Fruit fly (Drosophila melanogaster) whole organism, prepupa: Measurements from ENCODE around the gene Esp.

Experiments used
- Blimp-1 ChIP-seq: fragments of 200-800 bp; sonication (Bioruptor generic); optimal IDR thresholded peaks from 3 replicates; lab custom pipeline; 2017; ENCODE audit warnings: missing biosample characterization, missing genetic modification characterization, mild to moderate bottlenecking, moderate library complexity, missing genetic modification reagents
- CG10631 ChIP-seq: fragments of 200-800 bp; sonication (Bioruptor generic); optimal IDR thresholded peaks from 2 replicates; lab custom pipeline; 2016; ENCODE audit warnings: missing biosample characterization, missing genetic modification characterization
- CG15336 ChIP-seq: fragments of 200-800 bp; sonication (Bioruptor generic); IDR thresholded peaks from 2 replicates; pipeline ENCODE4 v1.3.6; 2022; ENCODE audit warnings: missing biosample characterization, missing genetic modification characterization
- CG1621 ChIP-seq: fragments of 200-800 bp; sonication (Bioruptor generic); optimal IDR thresholded peaks from 3 replicates; lab custom pipeline; 2018; ENCODE audit warnings: missing biosample characterization, mild to moderate bottlenecking, missing genetic modification characterization
- CG3032 ChIP-seq: fragments of 200-800 bp; optimal IDR thresholded peaks from 2 replicates; lab custom pipeline; 2019; ENCODE audit warnings: missing biosample characterization, mild to moderate bottlenecking, missing genetic modification characterization, moderate library complexity
- CG32006 ChIP-seq: fragments of 200-800 bp; sonication (Bioruptor generic); optimal IDR thresholded peaks from 3 replicates; lab custom pipeline; 2017; ENCODE audit warnings: missing biosample characterization, mild to moderate bottlenecking, missing genetic modification characterization
- CG34406 ChIP-seq: fragments of 200-800 bp; sonication (Bioruptor generic); optimal IDR thresholded peaks from 3 replicates; lab custom pipeline; 2016; ENCODE audit warnings: missing biosample characterization, missing genetic modification characterization
- CG3919 ChIP-seq: fragments of 200-800 bp; sonication (Bioruptor generic); optimal IDR thresholded peaks from 3 replicates; lab custom pipeline; 2016; ENCODE audit warnings: missing biosample characterization, missing genetic modification characterization
- CG4318 ChIP-seq: fragments of 200-800 bp; sonication (Bioruptor generic); optimal IDR thresholded peaks from 3 replicates; lab custom pipeline; 2017; ENCODE audit warnings: missing biosample characterization, mild to moderate bottlenecking, missing genetic modification characterization
- CG6792 ChIP-seq: fragments of 200-800 bp; sonication (Bioruptor generic); optimal IDR thresholded peaks from 3 replicates; lab custom pipeline; 2016; ENCODE audit warnings: missing biosample characterization, missing genetic modification characterization
- CG6854 ChIP-seq: fragments of 200-800 bp; sonication (Bioruptor generic); optimal IDR thresholded peaks from 2 replicates; lab custom pipeline; 2017; ENCODE audit warnings: missing biosample characterization, mild to moderate bottlenecking, missing genetic modification characterization
- CG7368 ChIP-seq: fragments of 200-800 bp; sonication (Bioruptor generic); optimal IDR thresholded peaks from 3 replicates; lab custom pipeline; 2016; ENCODE audit warnings: missing biosample characterization, missing genetic modification characterization
- CG8119 ChIP-seq: fragments of 200-800 bp; sonication (Bioruptor generic); IDR thresholded peaks from 3 replicates; pipeline ENCODE4 v1.3.6; 2022; ENCODE audit warnings: missing biosample characterization, missing genetic modification characterization
- CG8319 ChIP-seq: fragments of 200-800 bp; sonication (Bioruptor generic); optimal IDR thresholded peaks from 3 replicates; lab custom pipeline; 2016; ENCODE audit warnings: missing biosample characterization, missing genetic modification characterization
- CG8632 ChIP-seq: fragments of 200-800 bp; sonication (Bioruptor generic); optimal IDR thresholded peaks from 3 replicates; lab custom pipeline; 2016; ENCODE audit warnings: missing biosample characterization, missing genetic modification characterization
- Eip75B ChIP-seq: fragments of 200-800 bp; sonication (Bioruptor generic); optimal IDR thresholded peaks from 3 replicates; lab custom pipeline; 2016; ENCODE audit warnings: missing biosample characterization, missing genetic modification characterization
- Eip78C ChIP-seq: fragments of 200-800 bp; sonication (Bioruptor generic); peaks from one replicate; lab custom pipeline; 2016; ENCODE audit warnings: missing biosample characterization, missing genetic modification characterization
- Ets21C ChIP-seq: fragments of 200-800 bp; sonication (Bioruptor generic); optimal IDR thresholded peaks from 3 replicates; lab custom pipeline; 2016; ENCODE audit warnings: missing biosample characterization, missing genetic modification characterization
- Ets96B ChIP-seq: fragments of 200-800 bp; optimal IDR thresholded peaks from 2 replicates; lab custom pipeline; 2019; ENCODE audit warnings: missing biosample characterization, mild to moderate bottlenecking, missing genetic modification characterization, moderate library complexity
- Met ChIP-seq: fragments of 200-800 bp; sonication (Bioruptor generic); optimal IDR thresholded peaks from 3 replicates; lab custom pipeline; 2016; ENCODE audit warnings: missing biosample characterization, missing genetic modification characterization
- OdsH ChIP-seq: fragments of 200-800 bp; sonication (Bioruptor generic); optimal IDR thresholded peaks from 3 replicates; lab custom pipeline; 2016; ENCODE audit warnings: missing biosample characterization, missing genetic modification characterization
- Smox ChIP-seq: fragments of 200-800 bp; sonication (Bioruptor generic); optimal IDR thresholded peaks from 3 replicates; lab custom pipeline; 2016; ENCODE audit warnings: missing biosample characterization, missing genetic modification characterization
- Sox102F ChIP-seq: fragments of 200-800 bp; sonication (Bioruptor generic); optimal IDR thresholded peaks from 2 replicates; lab custom pipeline; 2016; ENCODE audit warnings: missing biosample characterization, mild to moderate bottlenecking, missing genetic modification characterization
- Sox14 ChIP-seq: fragments of 200-800 bp; sonication (Bioruptor generic); optimal IDR thresholded peaks from 3 replicates; lab custom pipeline; 2016; ENCODE audit warnings: missing biosample characterization, missing genetic modification characterization
- Sox15 ChIP-seq: fragments of 200-800 bp; sonication (Bioruptor generic); optimal IDR thresholded peaks from 3 replicates; lab custom pipeline; 2016; ENCODE audit warnings: missing biosample characterization, missing genetic modification characterization
- achi ChIP-seq: fragments of 200-800 bp; sonication (Bioruptor generic); optimal IDR thresholded peaks from 3 replicates; lab custom pipeline; 2016; ENCODE audit warnings: missing biosample characterization, missing genetic modification characterization
- dac ChIP-seq: fragments of 200-800 bp; sonication (Bioruptor generic); optimal IDR thresholded peaks from 2 replicates; lab custom pipeline; 2017; ENCODE audit warnings: missing biosample characterization, mild to moderate bottlenecking, missing genetic modification characterization
- dsx ChIP-seq: fragments of 200-800 bp; optimal IDR thresholded peaks from 3 replicates; lab custom pipeline; 2019; ENCODE audit warnings: missing biosample characterization, mild to moderate bottlenecking, missing genetic modification characterization, moderate library complexity; ENCODE audit not compliant: poor library complexity, severe bottlenecking
- fd59A ChIP-seq: fragments of 200-800 bp; sonication (Bioruptor generic); optimal IDR thresholded peaks from 2 replicates; lab custom pipeline; 2017; ENCODE audit warnings: missing biosample characterization, mild to moderate bottlenecking, missing genetic modification characterization, missing genetic modification reagents
- fkh ChIP-seq: fragments of 200-800 bp; sonication (Bioruptor generic); optimal IDR thresholded peaks from 3 replicates; lab custom pipeline; 2017; ENCODE audit warnings: missing biosample characterization, mild to moderate bottlenecking, missing genetic modification characterization, moderate library complexity
- lz ChIP-seq: fragments of 200-800 bp; sonication (Bioruptor generic); optimal IDR thresholded peaks from 3 replicates; lab custom pipeline; 2016; ENCODE audit warnings: missing biosample characterization, missing genetic modification characterization
- salr ChIP-seq, 2 experiments: fragments of 200-800 bp; sonication (Bioruptor generic); optimal IDR thresholded peaks; 3 replicates each; lab custom pipeline; 2016 to 2018; ENCODE audit warnings: missing biosample characterization in 2 of 2, missing genetic modification characterization in 2 of 2, mild to moderate bottlenecking in 1 of 2
- svp ChIP-seq: fragments of 200-800 bp; sonication (Bioruptor generic); peaks from one replicate; lab custom pipeline; 2016; ENCODE audit warnings: missing biosample characterization, missing genetic modification characterization
- topi ChIP-seq: fragments of 200-800 bp; sonication (Bioruptor generic); optimal IDR thresholded peaks from 3 replicates; lab custom pipeline; 2016; ENCODE audit warnings: missing biosample characterization, missing genetic modification characterization
- vri ChIP-seq: fragments of 200-800 bp; sonication (Bioruptor generic); optimal IDR thresholded peaks from 3 replicates; lab custom pipeline; 2016; ENCODE audit warnings: missing biosample characterization, mild to moderate bottlenecking, missing genetic modification characterization

Esp gene

dm6 chr3R:24886470-24886869 lies 44.7 kb downstream of the Esp start (continued):
- TF ChIP-seq CG1621, result no peak
- TF ChIP-seq CG32006, result peak; percentile 78
- TF ChIP-seq CG8119 (GFP tag; lab: Robert Waterston, UW), result peak; percentile 41; the same call in 2 of the 3 replicates
- peak; percentile 68 for TF ChIP-seq CG15336 (GFP tag; lab: Robert Waterston, UW)
- peak; percentile 2 for TF ChIP-seq CG8632 (GFP tag; lab: Kevin White, UChicago)
- TF ChIP-seq CG7368 (GFP tag; lab: Kevin White, UChicago), result peak; percentile 25
- TF ChIP-seq Eip75B (GFP tag; lab: Kevin White, UChicago), result peak; percentile 34
- no peak for TF ChIP-seq lz (GFP tag; lab: Kevin White, UChicago)
- peak; percentile 20 for TF ChIP-seq svp
- peak; percentile 44 for TF ChIP-seq OdsH (GFP tag; lab: Kevin White, UChicago)
- TF ChIP-seq Blimp-1 (GFP tag; lab: Kevin White, UChicago), result peak; percentile 5
- no peak for TF ChIP-seq CG3032
- TF ChIP-seq salr (GFP tag; optimal IDR thresholded peaks at IDR 0.05; lab: Kevin White, UChicago), result peak in 1 of 2 experiments; percentile 16
- peak; percentile 22 for TF ChIP-seq CG6792 (GFP tag; lab: Kevin White, UChicago)
- no peak for TF ChIP-seq topi (GFP tag; lab: Kevin White, UChicago)
- peak; percentile 46 for TF ChIP-seq CG3919
- TF ChIP-seq, all 60 proteins: peak for 28

dm6 chr3R:24888418-24888817 lies 46.7 kb downstream of the Esp start:
- TF ChIP-seq fd59A (GFP tag; lab: Kevin White, UChicago), result no peak
- TF ChIP-seq CG1621, result no peak
- no peak for TF ChIP-seq CG10631 (GFP tag; lab: Kevin White, UChicago)
- TF ChIP-seq Blimp-1 (GFP tag; lab: Kevin White, UChicago), result peak; percentile 51
- no peak for TF ChIP-seq lz (GFP tag; lab: Kevin White, UChicago)

DNA sequence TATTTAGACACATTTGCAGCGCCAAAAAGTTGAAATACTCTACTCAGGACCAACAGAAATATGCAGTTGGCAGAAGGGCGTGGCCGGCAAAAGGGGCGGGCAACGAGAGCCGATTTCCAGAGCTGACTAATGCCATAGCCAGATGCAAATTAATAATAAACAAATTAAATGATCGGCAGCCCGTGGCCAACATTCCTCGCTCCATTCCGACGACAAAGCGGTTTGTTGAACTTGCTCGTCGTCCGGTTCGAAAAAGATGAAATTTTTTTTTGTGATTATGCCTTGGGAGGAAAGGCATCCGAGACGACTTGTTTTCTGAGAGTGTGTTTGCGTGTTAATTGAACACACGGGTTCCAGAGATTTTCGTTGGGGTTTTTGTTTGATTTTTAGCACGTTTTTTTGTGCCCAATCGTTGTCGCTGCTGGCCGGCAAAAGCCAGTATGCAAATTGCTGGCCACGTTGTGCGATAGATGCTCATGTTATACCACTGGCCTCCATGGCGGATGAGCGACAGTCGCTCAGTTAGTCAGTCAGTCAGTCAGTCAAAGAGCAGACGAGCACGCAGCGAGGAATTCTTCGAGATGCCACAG lies 47.7 kb downstream of the Esp start:
- TF ChIP-seq CG6854 (peak; percentile 25), Sox15 (GFP tag; lab: Kevin White, UChicago) (no peak), fkh (peak; percentile 30), Eip78C (GFP tag; lab: Kevin White, UChicago) (peak; percentile 41), Sox14 (GFP tag; lab: Kevin White, UChicago) (no peak)

- no peak for TF ChIP-seq CG34406
- TF ChIP-seq CG15336 (GFP tag; lab: Robert Waterston, UW), result no peak
- TF ChIP-seq topi (GFP tag; lab: Kevin White, UChicago), result no peak
- no peak for TF ChIP-seq Ets96B (tag; lab: Kevin White, UChicago)
- TF ChIP-seq dsx (GFP tag; lab: Kevin White, UChicago), result no peak
- TF ChIP-seq vri (GFP tag; lab: Kevin White, UChicago), result no peak
- TF ChIP-seq Sox102F, result no peak
- TF ChIP-seq Ets21C (GFP tag; lab: Kevin White, UChicago), result no peak
- no peak for TF ChIP-seq Met (GFP tag; lab: Kevin White, UChicago)
- no peak for TF ChIP-seq CG8319 (GFP tag; lab: Kevin White, UChicago)
- TF ChIP-seq dac (GFP tag; lab: Kevin White, UChicago), result no peak
- TF ChIP-seq Smox (GFP tag; lab: Kevin White, UChicago), result no peak
- TF ChIP-seq achi, result no peak
- no peak for TF ChIP-seq CG4318 (GFP tag; lab: Kevin White, UChicago)
Observed at dm6 chr3R:24890217-24890616, 48.5 kb downstream of the Esp start.
